Fruit fly (Drosophila melanogaster): ENCODE results near the gene Pgk.
A peak's percentile ranks its signal among the peaks of the same experiment; 100 is the strongest.

The Pgk gene

DNA sequence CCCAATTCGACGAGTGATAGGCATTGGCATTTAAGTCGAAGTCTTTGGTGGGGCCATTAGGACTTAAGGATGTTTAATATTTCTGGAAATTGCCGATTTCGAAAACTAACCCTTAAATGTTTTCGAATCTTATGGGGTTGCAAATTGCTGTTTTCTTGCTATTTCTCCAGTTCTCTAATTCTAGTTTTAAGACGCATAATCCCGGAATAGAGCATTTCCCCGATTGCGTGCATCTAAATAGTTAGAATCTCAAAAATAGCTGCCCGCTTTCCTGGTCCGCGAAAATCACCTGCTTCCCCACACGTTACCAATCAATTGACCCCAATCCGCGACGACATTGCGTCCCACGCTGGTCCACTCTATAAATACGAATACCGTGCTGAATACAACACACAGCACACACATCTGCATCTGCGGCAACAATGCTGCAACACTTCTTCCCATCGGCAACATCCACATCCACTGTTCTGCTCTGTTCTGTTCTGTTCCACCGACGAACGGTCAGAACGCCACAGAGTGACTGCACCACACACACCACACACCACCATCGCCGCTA lies 886 bp downstream of the Pgk start, which contains the start of gene Bacc (continued):
- TF ChIP-seq Usf (GFP tag; optimal IDR thresholded peaks at IDR 0.05) (peak; percentile 90), ash1 (GFP tag; optimal IDR thresholded peaks at IDR 0.05) (no peak), CG32532 (GFP tag; IDR thresholded peaks at IDR 0.05) (no peak), CG2712 (tag; optimal IDR thresholded peaks at IDR 0.05) (peak; percentile 88), Ets97D (GFP tag; optimal IDR thresholded peaks at IDR 0.05) (no peak), ken (GFP tag; IDR thresholded peaks at IDR 0.05) (no peak), otp (GFP tag; IDR thresholded peaks at IDR 0.05) (no peak), CG18262 (tag; optimal IDR thresholded peaks at IDR 0.05) (peak; percentile 89), HLH3B (GFP tag; IDR thresholded peaks at IDR 0.05) (no peak), Max (GFP tag; optimal IDR thresholded peaks at IDR 0.05) (peak; percentile 84), Gsc (GFP tag; IDR thresholded peaks at IDR 0.05) (no peak), gt (GFP tag; IDR thresholded peaks at IDR 0.05) (no peak), rib (GFP tag; IDR thresholded peaks at IDR 0.05) (no peak), CG3838 (GFP tag; optimal IDR thresholded peaks at IDR 0.05) (peak; percentile 64), danr (GFP tag; IDR thresholded peaks at IDR 0.05) (no peak), cato (GFP tag; optimal IDR thresholded peaks at IDR 0.05; ENCODE audit: borderline replicate concordance) (peak; percentile 61), CG10654 (GFP tag; optimal IDR thresholded peaks at IDR 0.05) (peak; percentile 80), CG16813 (GFP tag; IDR thresholded peaks at IDR 0.05; ENCODE audit: partially characterized antibody) (no peak), en (GFP tag; optimal IDR thresholded peaks at IDR 0.05) (peak; percentile 82), CG14710 (tag; optimal IDR thresholded peaks at IDR 0.05) (peak; percentile 69), CG13775 (GFP tag; optimal IDR thresholded peaks at IDR 0.05) (peak; percentile 91), CG11247 (GFP tag; IDR thresholded peaks at IDR 0.05) (no peak), CG16779 (GFP tag; IDR thresholded peaks at IDR 0.05) (no peak), gcm (GFP tag; optimal IDR thresholded peaks at IDR 0.05) (peak; percentile 65), HmgZ (tag; optimal IDR thresholded peaks at IDR 0.05) (peak; percentile 62), CG13296 (GFP tag; optimal IDR thresholded peaks at IDR 0.05) (peak; percentile 87), Sin3A (optimal IDR thresholded peaks at IDR 0.05) (no peak), ATbp (GFP tag; optimal IDR thresholded peaks at IDR 0.05) (peak; percentile 83), GATAe (GFP tag; conservative IDR thresholded peaks at IDR 0.05) (no peak), ato (GFP tag; IDR thresholded peaks at IDR 0.05; ENCODE audit: partially characterized antibody) (no peak), CG15601 (tag; optimal IDR thresholded peaks at IDR 0.05) (peak; percentile 76), Nf-YB (GFP tag; optimal IDR thresholded peaks at IDR 0.05) (peak; percentile 61), CG30431 (GFP tag; optimal IDR thresholded peaks at IDR 0.05) (peak; percentile 84), cg (GFP tag; optimal IDR thresholded peaks at IDR 0.05) (peak; percentile 53), jumu (GFP tag; optimal IDR thresholded peaks at IDR 0.05) (no peak), CG11398 (GFP tag; optimal IDR thresholded peaks at IDR 0.05) (peak; percentile 88), pan (optimal IDR thresholded peaks at IDR 0.05) (no peak), pan (GFP tag; optimal IDR thresholded peaks at IDR 0.05 in 1 of 2, IDR thresholded peaks at IDR 0.05 in 1 of 2) (no peak), tup (GFP tag; optimal IDR thresholded peaks at IDR 0.05) (peak; percentile 60), tx (GFP tag; optimal IDR thresholded peaks at IDR 0.05) (peak; percentile 85), CG12769 (tag; optimal IDR thresholded peaks at IDR 0.05) (peak; percentile 88), bowl (GFP tag; IDR thresholded peaks at IDR 0.05) (no peak), hkb (optimal IDR thresholded peaks at IDR 0.05) (no peak), hkb (GFP tag; IDR thresholded peaks at IDR 0.05) (no peak), CG8359 (GFP tag; optimal IDR thresholded peaks at IDR 0.05; ENCODE audit: borderline replicate concordance) (peak; percentile 65), CG11560 (tag; IDR thresholded peaks at IDR 0.05) (no peak), unc-4 (GFP tag; IDR thresholded peaks at IDR 0.05; ENCODE audit: partially characterized antibody) (no peak), CG2120 (GFP tag; optimal IDR thresholded peaks at IDR 0.05) (peak; percentile 94), bcd (GFP tag; optimal IDR thresholded peaks at IDR 0.05) (peak; percentile 90), CG12659 (GFP tag; optimal IDR thresholded peaks at IDR 0.05) (peak; percentile 95), zen2 (GFP tag; IDR thresholded peaks at IDR 0.05; ENCODE audit: partially characterized antibody) (no peak), eyg (GFP tag; optimal IDR thresholded peaks at IDR 0.05) (peak; percentile 82)
